Worm (Caenorhabditis elegans): ENCODE results near the gene F40F8.11.

- peak; percentile 35 for TF ChIP-seq dao-5 (tag; optimal IDR thresholded peaks at IDR 0.05)
- peak; percentile 31 for TF ChIP-seq him-1 (tag; optimal IDR thresholded peaks at IDR 0.05)
- no peak for TF ChIP-seq W03F9.2 (tag; optimal IDR thresholded peaks at IDR 0.05)
Measured at ce11 chrII:11157660-11158059, 25.3 kb upstream of the F40F8.11 start.

Data from whole organism, L4/young adult.